Worm (Caenorhabditis elegans): Measurements from ENCODE around the gene dgn-3.
"Not testable (repeated sequence)": the region's sequence is repeated elsewhere in the genome, so short reads cannot be mapped to it uniquely, and the experiment has no call there.

DNA sequence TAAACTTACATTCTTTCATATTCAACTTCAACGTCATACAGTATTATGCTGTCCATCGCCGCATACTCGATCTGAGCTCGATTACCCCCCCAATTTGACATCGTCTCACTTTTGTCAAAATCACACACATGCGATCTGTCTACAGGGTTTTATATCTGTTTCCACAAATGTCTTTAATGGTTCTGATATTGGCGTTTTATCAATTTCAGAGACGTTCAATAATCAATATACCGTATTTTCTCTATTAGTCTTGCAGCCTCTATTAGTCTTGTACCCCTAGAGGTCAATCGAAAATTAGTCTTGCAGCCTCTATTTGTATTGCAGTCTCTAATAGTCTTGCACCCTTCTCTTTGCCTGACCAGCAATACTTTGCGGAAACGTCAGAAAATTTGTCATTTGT, 18.8 kb downstream of the dgn-3 start, which contains the start of gene Y75D11A.6:
- not testable (repeated sequence) for TF ChIP-seq hlh-1 (tag; optimal IDR thresholded peaks at IDR 0.05); nhr-76 (tag; optimal IDR thresholded peaks at IDR 0.05); nhr-237 (tag; optimal IDR thresholded peaks at IDR 0.05); drap-1 (GFP tag; optimal IDR thresholded peaks at IDR 0.05)

Data from whole organism, mixed stage, embryonic.